Fruit fly (Drosophila melanogaster) whole organism, wandering third instar larva: ENCODE data around the gene CRAT.

Experiments
- Abd-B ChIP-seq: fragments of >200 bp; optimal IDR thresholded peaks from 2 replicates; lab custom pipeline; 2017; ENCODE audit warnings: missing biosample characterization, missing genetic modification characterization
- HLH106 ChIP-seq: fragments of 200-800 bp; optimal IDR thresholded peaks from 3 replicates; lab custom pipeline; 2019; ENCODE audit warnings: missing biosample characterization, mild to moderate bottlenecking, missing genetic modification characterization, moderate library complexity
- Hr83 ChIP-seq: fragments of 200-300 bp; sonication (Bioruptor generic); optimal IDR thresholded peaks from 2 replicates; lab custom pipeline; 2016; ENCODE audit warnings: missing biosample characterization, mild to moderate bottlenecking, missing genetic modification characterization, moderate library complexity; ENCODE audit not compliant: poor library complexity, severe bottlenecking
- Mio ChIP-seq: sonication (Bioruptor generic); optimal IDR thresholded peaks from 2 replicates; lab custom pipeline; 2016; ENCODE audit warnings: missing biosample characterization, missing genetic modification characterization
- Myc ChIP-seq: fragments of >200 bp; optimal IDR thresholded peaks from 2 replicates; lab custom pipeline; 2017
- br ChIP-seq: fragments of 200-800 bp; sonication (Bioruptor generic); optimal IDR thresholded peaks from 2 replicates; lab custom pipeline; 2016; ENCODE audit warnings: missing biosample characterization, missing genetic modification characterization
- dsf ChIP-seq: sonication (Bioruptor generic); optimal IDR thresholded peaks from 2 replicates; lab custom pipeline; 2016; ENCODE audit warnings: missing biosample characterization, missing genetic modification characterization, borderline replicate concordance
- fru ChIP-seq: fragments of 200-800 bp; sonication (Bioruptor generic); optimal IDR thresholded peaks from 3 replicates; lab custom pipeline; 2016; ENCODE audit warnings: missing biosample characterization, mild to moderate bottlenecking, missing genetic modification characterization
- pan ChIP-seq: fragments of >200 bp; optimal IDR thresholded peaks from 2 replicates; lab custom pipeline; 2017
- psq ChIP-seq: fragments of 200-800 bp; sonication (Bioruptor generic); optimal IDR thresholded peaks from 3 replicates; lab custom pipeline; 2017; ENCODE audit warnings: missing biosample characterization, mild to moderate bottlenecking, missing genetic modification characterization, moderate library complexity
- tai ChIP-seq: sonication (Bioruptor generic); optimal IDR thresholded peaks from 2 replicates; lab custom pipeline; 2016; ENCODE audit warnings: missing biosample characterization, missing genetic modification characterization
- woc ChIP-seq: sonication (Bioruptor generic); optimal IDR thresholded peaks from 2 replicates; lab custom pipeline; 2016; ENCODE audit warnings: missing biosample characterization, mild to moderate bottlenecking, missing genetic modification characterization

DNA sequence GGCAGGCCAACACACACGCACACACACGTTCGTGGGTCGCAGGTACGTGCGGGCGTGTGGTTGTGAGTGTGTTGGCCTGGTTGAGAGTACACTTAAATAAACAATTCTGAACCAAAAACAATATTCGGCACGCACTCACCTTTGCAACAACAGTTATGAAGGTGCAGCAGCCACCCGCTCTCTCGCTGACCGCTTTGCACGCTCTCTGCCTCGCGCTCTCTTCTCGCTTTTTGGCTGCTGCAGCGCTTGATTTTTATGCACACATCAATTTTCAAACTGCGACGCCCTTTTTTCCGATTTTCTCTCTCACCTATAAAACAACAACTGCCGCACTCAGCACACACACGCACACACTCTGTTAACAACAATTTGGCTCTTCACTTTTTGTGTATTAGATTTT lies 29.4 kb upstream of the CRAT start:
- TF ChIP-seq fru (GFP tag; lab: Kevin White, UChicago) (no peak), pan (no peak), psq (no peak), Hr83 (GFP tag; lab: Kevin White, UChicago) (peak; percentile 47), br (no peak), Abd-B (GFP tag; lab: Kevin White, UChicago) (no peak), Myc (lab: Kevin White, UChicago) (no peak), Mio (GFP tag; lab: Kevin White, UChicago) (no peak), dsf (GFP tag; lab: Kevin White, UChicago) (no peak), HLH106 (tag; lab: Kevin White, UChicago) (no peak), woc (peak; percentile 36), tai (GFP tag; lab: Kevin White, UChicago) (no peak)
